Worm (Caenorhabditis elegans): ENCODE measurements around the gene H37A05.2.

DNA sequence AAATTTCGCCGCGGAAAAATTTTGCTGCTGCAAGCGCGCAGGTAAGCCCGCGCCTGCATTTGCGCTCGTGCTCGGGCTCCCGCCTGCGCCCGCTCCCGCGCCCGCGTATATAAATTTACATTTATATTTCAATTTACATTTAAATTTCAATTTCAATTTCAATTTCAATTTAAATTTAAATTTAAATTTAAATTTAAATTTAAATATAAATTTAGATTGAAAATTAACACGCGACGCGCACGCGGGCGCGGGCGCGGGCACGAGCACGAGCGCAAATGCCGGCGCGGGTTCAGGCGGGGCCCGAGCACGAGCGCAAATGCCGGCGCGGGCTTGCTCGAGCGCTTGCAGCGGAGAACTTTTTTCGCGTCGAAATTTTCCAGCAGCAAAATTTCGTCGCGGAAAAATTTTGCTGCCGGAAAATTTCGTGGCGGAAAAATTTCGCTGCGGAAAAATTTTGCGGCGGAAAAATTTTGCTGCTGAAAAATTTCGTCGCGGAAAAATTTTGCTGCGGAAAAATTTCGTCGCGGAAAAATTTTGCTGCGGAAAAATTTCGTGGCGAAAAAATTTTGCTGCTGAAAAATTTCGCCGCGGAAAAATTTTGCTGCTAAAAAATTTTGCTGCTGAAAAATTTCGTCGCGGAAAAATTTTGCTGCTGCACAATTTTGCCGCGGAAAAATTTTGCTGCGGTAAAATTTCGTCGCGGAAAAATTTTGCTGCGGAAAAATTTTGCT, 12.0 kb upstream of the H37A05.2 start:
- TF ChIP-seq dao-5 (tag; optimal IDR thresholded peaks at IDR 0.05) (no peak), W03F9.2 (tag; optimal IDR thresholded peaks at IDR 0.05) (no peak), him-1 (tag; optimal IDR thresholded peaks at IDR 0.05) (no peak)
